Fruit fly (Drosophila melanogaster) whole organism, wandering third instar larva: ENCODE measurements around the gene tbrd-1.

ENCODE experiments used
- Abd-B ChIP-seq: fragments of >200 bp; optimal IDR thresholded peaks from 2 replicates; lab custom pipeline; 2017; ENCODE audit warnings: missing biosample characterization, missing genetic modification characterization
- CG32264 ChIP-seq: fragments of 200-800 bp; sonication (Bioruptor generic); optimal IDR thresholded peaks from 2 replicates; lab custom pipeline; 2016; ENCODE audit warnings: missing biosample characterization, missing genetic modification characterization
- HLH106 ChIP-seq: fragments of 200-800 bp; optimal IDR thresholded peaks from 3 replicates; lab custom pipeline; 2019; ENCODE audit warnings: missing biosample characterization, mild to moderate bottlenecking, missing genetic modification characterization, moderate library complexity
- Hr78 ChIP-seq: fragments of >200 bp; optimal IDR thresholded peaks from 2 replicates; lab custom pipeline; 2017; ENCODE audit warnings: missing biosample characterization, missing genetic modification characterization
- OdsH ChIP-seq: fragments of 200-800 bp; sonication (Bioruptor generic); optimal IDR thresholded peaks from 2 replicates; lab custom pipeline; 2016; ENCODE audit warnings: missing biosample characterization, mild to moderate bottlenecking, missing genetic modification characterization
- br ChIP-seq: fragments of 200-800 bp; sonication (Bioruptor generic); optimal IDR thresholded peaks from 2 replicates; lab custom pipeline; 2016; ENCODE audit warnings: missing biosample characterization, missing genetic modification characterization
- brk ChIP-seq: fragments of 200-800 bp; sonication (Bioruptor generic); optimal IDR thresholded peaks from 2 replicates; lab custom pipeline; 2016; ENCODE audit warnings: missing biosample characterization, mild to moderate bottlenecking, missing genetic modification characterization
- foxo ChIP-seq, 2 experiments: fragments of 200-800 bp; sonication (Bioruptor generic); optimal IDR thresholded peaks; 2 replicates in 1 of 2; 3 replicates in 1 of 2; lab custom pipeline; 2016 to 2017; ENCODE audit warnings: missing biosample characterization in 2 of 2, missing genetic modification characterization in 2 of 2
- fru ChIP-seq: fragments of 200-800 bp; sonication (Bioruptor generic); optimal IDR thresholded peaks from 3 replicates; lab custom pipeline; 2016; ENCODE audit warnings: missing biosample characterization, mild to moderate bottlenecking, missing genetic modification characterization
- h ChIP-seq: fragments of 200-800 bp; sonication (Bioruptor generic); optimal IDR thresholded peaks from 3 replicates; lab custom pipeline; 2016; ENCODE audit warnings: missing biosample characterization, mild to moderate bottlenecking, missing genetic modification characterization
- lola ChIP-seq: fragments of >200 bp; optimal IDR thresholded peaks from 2 replicates; lab custom pipeline; 2017; ENCODE audit warnings: missing biosample characterization, missing genetic modification characterization
- psq ChIP-seq: fragments of 200-800 bp; sonication (Bioruptor generic); optimal IDR thresholded peaks from 3 replicates; lab custom pipeline; 2017; ENCODE audit warnings: missing biosample characterization, mild to moderate bottlenecking, missing genetic modification characterization, moderate library complexity

- TF ChIP-seq brk (GFP tag; lab: Kevin White, UChicago): no peak
- TF ChIP-seq Abd-B (GFP tag; lab: Kevin White, UChicago): no peak
- no peak for TF ChIP-seq br
- TF ChIP-seq CG32264 (GFP tag; lab: Kevin White, UChicago): no peak
- TF ChIP-seq lola (GFP tag; lab: Kevin White, UChicago): no peak
- TF ChIP-seq Hr78 (GFP tag; lab: Kevin White, UChicago): no peak
- no peak for TF ChIP-seq h (GFP tag; lab: Kevin White, UChicago)
- TF ChIP-seq psq (GFP tag; lab: Kevin White, UChicago): no peak
- no peak for TF ChIP-seq foxo (GFP tag; optimal IDR thresholded peaks at IDR 0.05; lab: Kevin White, UChicago)
- no peak for TF ChIP-seq OdsH
- TF ChIP-seq fru (GFP tag; lab: Kevin White, UChicago): no peak
- TF ChIP-seq HLH106: no peak
These were observed 18.6 kb downstream of the tbrd-1 start for dm6 chr3R:23874752-23875151.
